Worm (Caenorhabditis elegans): ENCODE measurements around the gene R02E4.1.

R02E4.1 gene

DNA sequence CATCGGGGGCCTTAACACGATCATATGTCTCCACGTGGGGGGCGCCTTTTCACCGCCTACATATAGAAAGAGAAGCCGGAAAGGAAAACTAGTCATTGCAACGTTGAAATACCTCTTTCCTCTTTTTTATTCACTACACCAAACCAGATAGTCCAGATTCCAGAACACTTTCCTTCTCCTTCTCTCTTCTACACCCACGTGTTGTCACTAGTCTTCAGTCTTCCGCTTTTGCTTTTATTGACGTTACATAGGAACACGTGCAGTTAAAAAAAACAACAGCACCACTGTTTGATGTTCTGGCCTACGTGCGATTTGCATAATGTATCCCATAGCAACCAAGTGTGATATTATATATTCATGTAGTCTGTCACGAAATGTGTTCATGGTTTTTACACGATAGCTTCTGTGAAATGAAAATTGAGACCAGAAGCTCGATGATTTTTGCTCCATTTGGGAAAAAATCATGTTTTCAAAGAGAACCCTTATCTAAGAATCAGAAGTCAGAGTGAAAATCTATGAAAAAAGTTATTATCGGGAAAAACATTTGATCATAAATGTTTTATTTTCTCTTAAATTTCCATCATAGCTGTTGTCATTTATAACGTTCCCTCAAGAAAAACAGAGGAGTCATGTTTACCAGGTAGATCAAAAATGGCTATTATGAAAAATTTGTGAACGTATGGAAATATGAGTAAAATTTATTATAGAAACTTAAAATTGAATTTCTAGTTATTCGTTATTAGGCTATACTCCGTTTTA, 39.1 kb upstream of the R02E4.1 start (continued):
- TF ChIP-seq mxl-2 (GFP tag; conservative IDR thresholded peaks at IDR 0.05) = no peak
- TF ChIP-seq attf-4 (tag; optimal IDR thresholded peaks at IDR 0.05) = no peak
- TF ChIP-seq nhr-76 (tag; optimal IDR thresholded peaks at IDR 0.05) = no peak
- TF ChIP-seq ctbp-1 (GFP tag; IDR thresholded peaks at IDR 0.05) = no peak
- no peak for TF ChIP-seq ceh-20 (GFP tag; IDR thresholded peaks at IDR 0.05)
- TF ChIP-seq nhr-10 (tag; optimal IDR thresholded peaks at IDR 0.05) = no peak
- no peak for TF ChIP-seq fos-1 (tag; optimal IDR thresholded peaks at IDR 0.05)
- TF ChIP-seq madf-5 (GFP tag; IDR thresholded peaks at IDR 0.05) = no peak
- no peak for TF ChIP-seq dmd-9 (GFP tag; IDR thresholded peaks at IDR 0.05)
- peak; percentile 8 for TF ChIP-seq nhr-11 (tag; optimal IDR thresholded peaks at IDR 0.05)
- no peak for TF ChIP-seq lim-7 (GFP tag; IDR thresholded peaks at IDR 0.05)
- no peak for TF ChIP-seq daf-12 (tag; optimal IDR thresholded peaks at IDR 0.05)
- no peak for TF ChIP-seq php-3 (GFP tag; IDR thresholded peaks at IDR 0.05)
- TF ChIP-seq ces-1 (GFP tag; optimal IDR thresholded peaks at IDR 0.05) = no peak
- TF ChIP-seq set-16 (GFP tag; IDR thresholded peaks at IDR 0.05) = no peak
- TF ChIP-seq R02D3.7 (tag; optimal IDR thresholded peaks at IDR 0.05) = no peak
- no peak for TF ChIP-seq nhr-77 (tag; optimal IDR thresholded peaks at IDR 0.05)
- no peak for TF ChIP-seq skn-1 (tag; optimal IDR thresholded peaks at IDR 0.05)
- no peak for TF ChIP-seq snpc-1.2 (GFP tag; IDR thresholded peaks at IDR 0.05)
- peak; percentile 46; the same call in 1 of the 2 replicates for TF ChIP-seq tra-1 (GFP tag; IDR thresholded peaks at IDR 0.05)
- peak; percentile 34 for TF ChIP-seq ama-1 (optimal IDR thresholded peaks at IDR 0.05)
- no peak for TF ChIP-seq egl-43 (GFP tag; IDR thresholded peaks at IDR 0.05)
- no peak for TF ChIP-seq zfp-2 (tag; optimal IDR thresholded peaks at IDR 0.05)
- no peak for TF ChIP-seq D1046.2 (GFP tag; IDR thresholded peaks at IDR 0.05)
- no peak for TF ChIP-seq lin-13 (GFP tag; optimal IDR thresholded peaks at IDR 0.05)
- TF ChIP-seq mdl-1 (tag; optimal IDR thresholded peaks at IDR 0.05) = peak; percentile 67 to 82
- TF ChIP-seq lir-3 (tag; optimal IDR thresholded peaks at IDR 0.05) = no peak
- TF ChIP-seq lin-38 (GFP tag; IDR thresholded peaks at IDR 0.05) = no peak
- no peak for TF ChIP-seq snpc-4 (tag; optimal IDR thresholded peaks at IDR 0.05)
- no peak for TF ChIP-seq F37D6.2 (tag; optimal IDR thresholded peaks at IDR 0.05)
- no peak for TF ChIP-seq cey-2 (tag; optimal IDR thresholded peaks at IDR 0.05; ENCODE audit: borderline replicate concordance, insufficient read depth)
- no peak for TF ChIP-seq vab-7 (GFP tag; IDR thresholded peaks at IDR 0.05)
- TF ChIP-seq sdz-12 (GFP tag; optimal IDR thresholded peaks at IDR 0.05) = no peak

- TF ChIP-seq mes-2 (tag; optimal IDR thresholded peaks at IDR 0.05; ENCODE audit: poor library complexity, severe bottlenecking) (peak; percentile 40), vab-7 (GFP tag; IDR thresholded peaks at IDR 0.05) (no peak), ceh-44 (GFP tag; IDR thresholded peaks at IDR 0.05) (peak; percentile 10; the same call in 1 of the 2 replicates), ctbp-1 (GFP tag; IDR thresholded peaks at IDR 0.05) (peak; percentile 73; the same call in 1 of the 2 replicates), lin-38 (GFP tag; IDR thresholded peaks at IDR 0.05) (no peak), F37D6.2 (tag; optimal IDR thresholded peaks at IDR 0.05) (peak; percentile 28), nhr-41 (GFP tag; IDR thresholded peaks at IDR 0.05) (no peak), pha-4 (GFP tag; IDR thresholded peaks at IDR 0.05) (no peak), pha-4 (tag; optimal IDR thresholded peaks at IDR 0.05) (no peak), mdt-29 (GFP tag; IDR thresholded peaks at IDR 0.05) (peak; percentile 84), mep-1 (tag; optimal IDR thresholded peaks at IDR 0.05) (peak; percentile 43), nhr-28 (tag; optimal IDR thresholded peaks at IDR 0.05) (peak; percentile 8), mxl-2 (GFP tag; conservative IDR thresholded peaks at IDR 0.05) (no peak), lin-1 (GFP tag; IDR thresholded peaks at IDR 0.05) (0 out of 2 replicates have a peak, but pooled peaks have one; percentile 13), hif-1 (tag; optimal IDR thresholded peaks at IDR 0.05) (peak in 1 of 2 experiments; percentile 99), daf-19 (GFP tag; conservative IDR thresholded peaks at IDR 0.05) (0 out of 2 replicates have a peak, but pooled peaks have one; percentile 8), hlh-11 (tag; optimal IDR thresholded peaks at IDR 0.05) (no peak), aha-1 (tag) (peak; percentile 100), dmd-6 (GFP tag; IDR thresholded peaks at IDR 0.05) (peak; percentile 51), ceh-20 (GFP tag; IDR thresholded peaks at IDR 0.05) (peak; percentile 56; the same call in 1 of the 2 replicates), egl-43 (GFP tag; IDR thresholded peaks at IDR 0.05) (0 out of 2 replicates have a peak, but pooled peaks have one; percentile 51), hlh-30 (tag; optimal IDR thresholded peaks at IDR 0.05; ENCODE audit: insufficient read depth) (peak; percentile 20), nhr-11 (tag; optimal IDR thresholded peaks at IDR 0.05) (peak; percentile 77)
These were observed 38.4 kb upstream of the R02E4.1 start for ce11 chrX:4142648-4143259.
